Worm (Caenorhabditis elegans) whole organism, L2 larva: ENCODE measurements around the gene spe-49.

ENCODE experiments used
- C34F6.9 ChIP-seq: fragments of 150-350 bp; optimal IDR thresholded peaks from 2 replicates; lab custom pipeline; 2014; ENCODE audit warnings: missing biosample characterization, missing genetic modification characterization
- F13H6.1 ChIP-seq: sonication (generic microtip); optimal IDR thresholded peaks from 2 replicates; lab custom pipeline; 2016; ENCODE audit warnings: missing genetic modification characterization, missing compliant biosample characterization
- R02D3.7 ChIP-seq: fragments of 150-350 bp; optimal IDR thresholded peaks from 2 replicates; lab custom pipeline; 2014; ENCODE audit warnings: missing biosample characterization, missing genetic modification characterization
- Y55F3AM.14 ChIP-seq: fragments of 200-800 bp; sonication (Bioruptor generic); optimal IDR thresholded peaks from 2 replicates; lab custom pipeline; 2018; ENCODE audit warnings: mild to moderate bottlenecking, missing genetic modification characterization, missing compliant biosample characterization
- ZK546.5 ChIP-seq: sonication (generic microtip); optimal IDR thresholded peaks from 2 replicates; lab custom pipeline; 2017; ENCODE audit warnings: missing biosample characterization, missing genetic modification characterization
- alr-1 ChIP-seq: fragments of 150-350 bp; optimal IDR thresholded peaks from 2 replicates; lab custom pipeline; 2014; ENCODE audit warnings: missing biosample characterization, missing genetic modification characterization
- aly-2 ChIP-seq: fragments of 150-350 bp; optimal IDR thresholded peaks from 2 replicates; lab custom pipeline; 2014; ENCODE audit warnings: missing biosample characterization, missing genetic modification characterization
- ama-1 ChIP-seq: fragments of 150-350 bp; optimal IDR thresholded peaks from 2 replicates; lab custom pipeline; 2018; ENCODE audit warnings: inconsistent platforms
- blmp-1 ChIP-seq: sonication (generic microtip); optimal IDR thresholded peaks from 2 replicates; lab custom pipeline; 2017; ENCODE audit warnings: missing genetic modification characterization, mild to moderate bottlenecking, missing compliant biosample characterization, antibody characterized with exemption, moderate library complexity; ENCODE audit not compliant: insufficient read depth
- ceh-16 ChIP-seq: fragments of 150-350 bp; optimal IDR thresholded peaks from 2 replicates; lab custom pipeline; 2014; ENCODE audit warnings: missing biosample characterization, missing genetic modification characterization
- ceh-82 ChIP-seq: fragments of 150-350 bp; optimal IDR thresholded peaks from 2 replicates; lab custom pipeline; 2014; ENCODE audit warnings: missing biosample characterization, missing genetic modification characterization
- crh-2 ChIP-seq: sonication (generic microtip); optimal IDR thresholded peaks from 2 replicates; lab custom pipeline; 2017; ENCODE audit warnings: missing biosample characterization, missing genetic modification characterization
- dmd-4 ChIP-seq: sonication (generic microtip); optimal IDR thresholded peaks from 2 replicates; lab custom pipeline; 2017; ENCODE audit warnings: missing biosample characterization, missing genetic modification characterization
- elt-1 ChIP-seq: fragments of 150-350 bp; optimal IDR thresholded peaks from 2 replicates; lab custom pipeline; 2014; ENCODE audit warnings: missing biosample characterization, missing genetic modification characterization
- fos-1 ChIP-seq: fragments of 150-350 bp; optimal IDR thresholded peaks from 2 replicates; lab custom pipeline; 2014; ENCODE audit warnings: missing biosample characterization, missing genetic modification characterization
- gmeb-1 ChIP-seq: fragments of 150-350 bp; optimal IDR thresholded peaks from 2 replicates; lab custom pipeline; 2014; ENCODE audit warnings: missing biosample characterization, missing genetic modification characterization
- lin-11 ChIP-seq: fragments of 150-350 bp; sonication (generic microtip); optimal IDR thresholded peaks from 2 replicates; lab custom pipeline; 2014; ENCODE audit warnings: missing biosample characterization, missing genetic modification characterization, inconsistent platforms, mixed read lengths
- lin-13 ChIP-seq: fragments of 150-350 bp; optimal IDR thresholded peaks from 2 replicates; lab custom pipeline; 2014; ENCODE audit warnings: missing biosample characterization, missing genetic modification reagents, missing genetic modification characterization
- lin-39 ChIP-seq: fragments of 150-350 bp; optimal IDR thresholded peaks from 2 replicates; lab custom pipeline; 2014; ENCODE audit warnings: missing biosample characterization, missing genetic modification reagents, missing genetic modification characterization
- lsy-2 ChIP-seq, 2 experiments: fragments of 150-350 bp in 1 of 2; sonication (generic microtip) in 1 of 2; optimal IDR thresholded peaks; 2 replicates each; lab custom pipeline; 2014 to 2017; ENCODE audit warnings: missing biosample characterization in 2 of 2, missing genetic modification characterization in 2 of 2
- mbf-1 ChIP-seq: sonication (generic microtip); optimal IDR thresholded peaks from 2 replicates; lab custom pipeline; 2017; ENCODE audit warnings: missing biosample characterization, missing genetic modification characterization
- mdl-1 ChIP-seq, 2 experiments: fragments of 150-350 bp in 1 of 2; sonication (generic microtip) in 1 of 2; optimal IDR thresholded peaks; 2 replicates each; lab custom pipeline; 2017; ENCODE audit warnings: missing biosample characterization in 2 of 2, missing genetic modification characterization in 2 of 2
- nhr-10 ChIP-seq: sonication (generic microtip); optimal IDR thresholded peaks from 2 replicates; lab custom pipeline; 2017; ENCODE audit warnings: missing biosample characterization, missing genetic modification characterization
- nhr-12 ChIP-seq: fragments of 150-350 bp; optimal IDR thresholded peaks from 2 replicates; lab custom pipeline; 2014; ENCODE audit warnings: missing biosample characterization, missing genetic modification characterization
- nhr-129 ChIP-seq: fragments of 150-350 bp; optimal IDR thresholded peaks from 2 replicates; lab custom pipeline; 2014; ENCODE audit warnings: missing biosample characterization, missing genetic modification characterization
- nhr-21 ChIP-seq: fragments of 150-350 bp; optimal IDR thresholded peaks from 2 replicates; lab custom pipeline; 2014; ENCODE audit warnings: missing biosample characterization, missing genetic modification characterization
- nhr-23 ChIP-seq: fragments of 150-350 bp; optimal IDR thresholded peaks from 2 replicates; lab custom pipeline; 2014; ENCODE audit warnings: missing biosample characterization, missing genetic modification reagents, missing genetic modification characterization
- nhr-237 ChIP-seq: fragments of 150-350 bp; optimal IDR thresholded peaks from 2 replicates; lab custom pipeline; 2014; ENCODE audit warnings: missing biosample characterization, missing genetic modification characterization
- nhr-25 ChIP-seq: fragments of 150-350 bp; sonication (generic microtip); optimal IDR thresholded peaks from 3 replicates; lab custom pipeline; 2014; ENCODE audit warnings: missing biosample characterization, missing genetic modification characterization
- nhr-6 ChIP-seq: fragments of 150-350 bp; optimal IDR thresholded peaks from 2 replicates; lab custom pipeline; 2014; ENCODE audit warnings: missing biosample characterization, missing genetic modification characterization
- nhr-77 ChIP-seq: fragments of 150-350 bp; optimal IDR thresholded peaks from 2 replicates; lab custom pipeline; 2014; ENCODE audit warnings: missing biosample characterization, missing genetic modification characterization
- peb-1 ChIP-seq: fragments of 150-350 bp; optimal IDR thresholded peaks from 2 replicates; lab custom pipeline; 2014; ENCODE audit warnings: missing biosample characterization, missing genetic modification characterization
- sem-4 ChIP-seq: fragments of 150-350 bp; optimal IDR thresholded peaks from 2 replicates; lab custom pipeline; 2014; ENCODE audit warnings: missing biosample characterization, missing genetic modification reagents, missing genetic modification characterization
- skn-1 ChIP-seq: sonication (generic microtip); optimal IDR thresholded peaks from 2 replicates; lab custom pipeline; 2017; ENCODE audit warnings: missing biosample characterization, missing genetic modification characterization
- sma-3 ChIP-seq: sonication (generic microtip); optimal IDR thresholded peaks from 2 replicates; lab custom pipeline; 2016; ENCODE audit warnings: missing genetic modification reagents, missing genetic modification characterization, missing compliant biosample characterization
- sma-9 ChIP-seq, 2 experiments: fragments of 150-350 bp in 1 of 2; sonication (generic microtip) in 1 of 2; optimal IDR thresholded peaks; 2 replicates each; lab custom pipeline; 2014 to 2016; ENCODE audit warnings: missing genetic modification characterization in 2 of 2, mild to moderate bottlenecking in 1 of 2, missing biosample characterization in 1 of 2, missing compliant biosample characterization in 1 of 2, missing genetic modification reagents in 1 of 2, moderate library complexity in 1 of 2
- snpc-4 ChIP-seq: fragments of 150-350 bp; optimal IDR thresholded peaks from 2 replicates; lab custom pipeline; 2014; ENCODE audit warnings: missing biosample characterization, missing genetic modification characterization
- unc-39 ChIP-seq: fragments of 150-350 bp; optimal IDR thresholded peaks from 2 replicates; lab custom pipeline; 2014; ENCODE audit warnings: missing biosample characterization, missing genetic modification characterization
- unc-55 ChIP-seq: fragments of 150-350 bp; sonication (generic microtip); optimal IDR thresholded peaks from 3 replicates; lab custom pipeline; 2014; ENCODE audit warnings: missing biosample characterization, missing genetic modification reagents, missing genetic modification characterization
- unc-62 ChIP-seq: fragments of 150-350 bp; optimal IDR thresholded peaks from 2 replicates; lab custom pipeline; 2014; ENCODE audit warnings: missing biosample characterization, missing genetic modification reagents, missing genetic modification characterization
- zag-1 ChIP-seq: fragments of 150-350 bp; optimal IDR thresholded peaks from 2 replicates; lab custom pipeline; 2014; ENCODE audit warnings: missing biosample characterization, missing genetic modification characterization
- ztf-1 ChIP-seq: fragments of 200-800 bp; sonication (Bioruptor generic); conservative IDR thresholded peaks from 2 replicates; pipeline ENCODE4 v1.3.6; 2022; ENCODE audit warnings: missing genetic modification characterization, missing compliant biosample characterization
- ztf-11 ChIP-seq: sonication (generic microtip); optimal IDR thresholded peaks from 2 replicates; lab custom pipeline; 2017; ENCODE audit warnings: missing biosample characterization, missing genetic modification characterization
- ztf-4 ChIP-seq: fragments of 150-350 bp; optimal IDR thresholded peaks from 2 replicates; lab custom pipeline; 2014; ENCODE audit warnings: missing biosample characterization, missing genetic modification characterization

Gene spe-49

DNA sequence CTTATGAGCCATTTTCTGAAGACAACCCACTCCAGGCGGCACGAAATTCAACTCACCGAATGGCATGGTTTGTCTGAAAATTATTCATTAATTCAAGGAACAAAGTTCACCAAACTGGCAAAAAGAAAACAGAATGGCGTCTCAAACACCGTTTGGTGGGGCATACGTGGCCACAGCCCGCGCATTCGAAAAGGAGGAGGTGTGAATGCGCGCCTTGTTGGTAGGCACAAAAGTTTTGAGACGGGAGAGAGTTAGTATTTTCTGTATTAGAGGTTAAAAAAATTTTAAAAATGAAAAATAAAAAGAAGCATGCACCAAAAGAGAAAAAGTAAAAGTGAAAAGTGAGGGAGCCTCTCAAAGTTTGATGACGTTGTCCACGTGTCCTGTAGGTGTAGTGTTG, 30.8 kb downstream of the spe-49 start:
- TF ChIP-seq ceh-82 (no peak), lsy-2 (tag; optimal IDR thresholded peaks at IDR 0.05; lab: Kevin White, UChicago) (no peak), fos-1 (tag; lab: Kevin White, UChicago) (no peak), peb-1 (tag; lab: Kevin White, UChicago) (no peak), Y55F3AM.14 (GFP tag; lab: Kevin White, UChicago) (no peak), aly-2 (no peak), nhr-25 (tag; lab: Kevin White, UChicago) (no peak), sma-9 (GFP tag; optimal IDR thresholded peaks at IDR 0.05; lab: Kevin White, UChicago) (no peak), sma-9 (tag; optimal IDR thresholded peaks at IDR 0.05; lab: Kevin White, UChicago) (no peak), unc-62 (GFP tag; lab: Kevin White, UChicago) (no peak), ztf-1 (GFP tag; lab: Robert Waterston, UW) (no peak), nhr-237 (tag; lab: Kevin White, UChicago) (no peak), R02D3.7 (tag; lab: Kevin White, UChicago) (no peak), alr-1 (tag; lab: Kevin White, UChicago) (no peak), ztf-11 (tag; lab: Kevin White, UChicago) (no peak), nhr-10 (tag; lab: Kevin White, UChicago) (no peak), gmeb-1 (tag; lab: Kevin White, UChicago) (no peak), skn-1 (tag; lab: Kevin White, UChicago) (no peak), nhr-21 (no peak), mbf-1 (tag; lab: Kevin White, UChicago) (no peak), C34F6.9 (tag; lab: Kevin White, UChicago) (no peak)

DNA sequence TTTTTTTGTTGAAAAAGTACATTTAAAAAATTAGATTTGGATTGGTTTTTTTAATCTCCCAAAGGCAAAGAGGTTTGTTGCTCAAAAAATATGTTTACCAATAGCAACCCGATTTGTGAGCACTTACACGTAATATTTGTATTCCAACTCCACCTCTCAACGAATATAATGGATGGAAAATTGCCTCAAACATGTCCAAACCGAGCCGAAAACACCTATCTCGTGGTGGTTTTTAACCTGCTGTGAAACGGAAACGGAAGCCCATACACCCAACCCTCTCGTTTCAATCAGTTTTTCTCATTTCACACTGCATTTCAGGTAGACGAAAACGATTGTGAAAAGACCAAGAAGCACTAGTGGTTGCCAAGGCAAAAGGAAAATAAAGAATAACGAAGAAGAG, 35.5 kb downstream of the spe-49 start, which contains the start of gene cest-24:
TSS of gene cest-24 (plus strand) at position 301 of the 400 bp plus-strand sequence.
- TF ChIP-seq nhr-12 (tag; lab: Kevin White, UChicago) (no peak), mdl-1 (tag; optimal IDR thresholded peaks at IDR 0.05; lab: Kevin White, UChicago) (no peak), nhr-129 (tag; lab: Kevin White, UChicago) (no peak)

DNA sequence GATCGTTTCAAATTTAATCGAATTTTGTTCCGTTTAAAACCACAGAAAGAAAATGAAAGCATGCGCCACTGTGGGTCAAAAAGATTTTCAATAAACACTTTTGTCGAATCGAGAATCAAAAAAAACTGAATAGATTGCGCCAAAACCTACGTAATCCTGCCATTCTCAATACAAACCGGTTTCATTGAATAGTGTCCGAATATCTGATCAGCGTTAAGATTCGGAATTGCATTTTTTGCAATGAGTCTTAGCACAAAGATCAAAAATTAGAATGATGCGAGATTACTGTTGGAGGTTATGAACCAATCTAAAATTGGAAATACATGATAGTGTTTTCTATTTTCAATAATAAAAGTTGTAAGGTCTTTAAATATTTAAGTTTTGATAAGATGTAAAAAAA, 36.8 kb downstream of the spe-49 start:
- TF ChIP-seq sem-4: peak; percentile 8
- TF ChIP-seq sma-3: no peak
- no peak for TF ChIP-seq aly-2
- no peak for TF ChIP-seq lin-39 (tag; lab: Kevin White, UChicago)
- TF ChIP-seq nhr-25 (tag; lab: Kevin White, UChicago): peak; percentile 11
- TF ChIP-seq blmp-1 (tag; lab: Kevin White, UChicago): peak; percentile 7
- no peak for TF ChIP-seq zag-1 (tag; lab: Kevin White, UChicago)
- no peak for TF ChIP-seq alr-1 (tag; lab: Kevin White, UChicago)

DNA sequence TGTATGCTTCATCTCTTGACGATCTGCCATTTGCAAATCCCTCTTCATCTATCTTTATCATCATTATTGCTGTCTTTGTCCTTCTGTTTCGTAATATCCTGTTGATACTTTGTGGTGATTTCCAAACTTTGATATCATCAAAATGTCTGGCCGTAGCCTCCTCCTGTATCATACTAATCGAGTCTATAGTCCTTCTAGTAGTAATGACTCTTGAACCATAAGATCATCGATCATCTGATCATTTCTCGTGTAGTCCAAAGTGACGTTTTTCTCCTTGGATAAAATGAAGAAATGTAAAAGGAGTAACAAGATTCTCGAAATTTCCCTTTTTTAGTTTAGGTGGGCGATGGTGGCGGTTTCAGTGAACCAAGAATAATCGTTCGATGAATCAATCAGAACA, 38.2 kb downstream of the spe-49 start:
- no peak for TF ChIP-seq nhr-10 (tag; lab: Kevin White, UChicago)
- no peak for TF ChIP-seq nhr-77 (tag; lab: Kevin White, UChicago)
- TF ChIP-seq skn-1 (tag; lab: Kevin White, UChicago): no peak
- no peak for TF ChIP-seq aly-2
- no peak for TF ChIP-seq ztf-1 (GFP tag; lab: Robert Waterston, UW)
- peak; percentile 79 for TF ChIP-seq sma-9 (GFP tag; optimal IDR thresholded peaks at IDR 0.05; lab: Kevin White, UChicago)
- TF ChIP-seq sma-9 (tag; optimal IDR thresholded peaks at IDR 0.05; lab: Kevin White, UChicago): no peak
- peak; percentile 47 for TF ChIP-seq nhr-21
- TF ChIP-seq ZK546.5 (tag; lab: Kevin White, UChicago): no peak
- TF ChIP-seq zag-1 (tag; lab: Kevin White, UChicago): no peak
- TF ChIP-seq R02D3.7 (tag; lab: Kevin White, UChicago): no peak
- no peak for TF ChIP-seq lin-13 (GFP tag; lab: Kevin White, UChicago)
- no peak for TF ChIP-seq ama-1 (lab: Kevin White, UChicago)
- no peak for TF ChIP-seq gmeb-1 (tag; lab: Kevin White, UChicago)
- no peak for TF ChIP-seq nhr-6 (tag; lab: Kevin White, UChicago)
- TF ChIP-seq nhr-129 (tag; lab: Kevin White, UChicago): no peak
- no peak for TF ChIP-seq lin-39 (tag; lab: Kevin White, UChicago)
- TF ChIP-seq Y55F3AM.14 (GFP tag; lab: Kevin White, UChicago): no peak
- TF ChIP-seq F13H6.1 (tag; lab: Kevin White, UChicago): no peak
- TF ChIP-seq unc-39: no peak
- TF ChIP-seq C34F6.9 (tag; lab: Kevin White, UChicago): no peak
- TF ChIP-seq unc-55 (GFP tag; lab: Kevin White, UChicago): no peak
- no peak for TF ChIP-seq dmd-4
- TF ChIP-seq elt-1 (tag; lab: Kevin White, UChicago): no peak
- no peak for TF ChIP-seq snpc-4 (tag; lab: Kevin White, UChicago)
- no peak for TF ChIP-seq lsy-2 (tag; optimal IDR thresholded peaks at IDR 0.05; lab: Kevin White, UChicago)
- TF ChIP-seq lin-11 (tag; lab: Kevin White, UChicago): no peak
- no peak for TF ChIP-seq alr-1 (tag; lab: Kevin White, UChicago)
- peak; percentile 5 for TF ChIP-seq nhr-25 (tag; lab: Kevin White, UChicago)
- TF ChIP-seq unc-62 (GFP tag; lab: Kevin White, UChicago): no peak
- TF ChIP-seq nhr-23 (tag; lab: Kevin White, UChicago): no peak
- no peak for TF ChIP-seq ztf-4 (tag; lab: Kevin White, UChicago)
- no peak for TF ChIP-seq nhr-12 (tag; lab: Kevin White, UChicago)
- no peak for TF ChIP-seq peb-1 (tag; lab: Kevin White, UChicago)
- TF ChIP-seq blmp-1 (tag; lab: Kevin White, UChicago): peak; percentile 34
- TF ChIP-seq fos-1 (tag; lab: Kevin White, UChicago): no peak
- peak; percentile 10 for TF ChIP-seq crh-2
- TF ChIP-seq ceh-16 (tag; lab: Kevin White, UChicago): no peak
